Worm (Caenorhabditis elegans): ENCODE results near the gene T04F8.7.

T04F8.7 gene

DNA sequence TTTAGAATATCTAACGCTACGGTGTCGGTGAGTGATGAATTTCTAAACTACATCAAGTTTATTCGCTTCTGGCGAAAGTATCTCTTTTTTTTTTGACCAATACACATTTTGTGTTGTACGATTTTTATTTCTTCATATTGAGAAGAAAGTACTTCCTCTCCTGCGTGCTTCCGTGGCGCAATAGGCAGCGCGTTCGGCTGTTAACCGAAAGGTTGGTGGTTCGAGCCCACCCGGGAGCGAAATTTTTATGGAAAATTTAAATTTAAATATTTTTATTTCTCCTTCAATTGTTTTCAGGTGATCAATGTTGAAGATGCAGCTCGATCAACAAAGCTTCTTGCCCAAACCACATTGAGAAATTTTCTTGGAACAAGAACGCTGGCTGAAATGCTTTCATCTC lies 35.3 kb downstream of the T04F8.7 start (continued):
- 0 out of 2 replicates have a peak, but pooled peaks have one; percentile 41 for TF ChIP-seq Y67H2A.10 (GFP tag; conservative IDR thresholded peaks at IDR 0.05)
- TF ChIP-seq F23B12.7 (tag; optimal IDR thresholded peaks at IDR 0.05; ENCODE audit: insufficient read depth) = peak; percentile 70
- 0 out of 2 replicates have a peak, but pooled peaks have one; percentile 24 for TF ChIP-seq ceh-40 (GFP tag; IDR thresholded peaks at IDR 0.05)
- TF ChIP-seq let-526 (GFP tag; IDR thresholded peaks at IDR 0.05) = no peak
- no peak for TF ChIP-seq hsf-1 (GFP tag; IDR thresholded peaks at IDR 0.05)
- no peak for TF ChIP-seq tlf-1 (GFP tag; optimal IDR thresholded peaks at IDR 0.05)
- TF ChIP-seq egrh-3 (GFP tag; IDR thresholded peaks at IDR 0.05) = 0 out of 2 replicates have a peak, but pooled peaks have one; percentile 18
- TF ChIP-seq egl-44 (GFP tag; IDR thresholded peaks at IDR 0.05) = no peak
- peak; percentile 57 for TF ChIP-seq snpc-4 (GFP tag; optimal IDR thresholded peaks at IDR 0.05)
- TF ChIP-seq snpc-4 (tag; optimal IDR thresholded peaks at IDR 0.05) = peak in 2 of 4 experiments; percentile 27 to 59
- no peak for TF ChIP-seq F33H1.4 (GFP tag; IDR thresholded peaks at IDR 0.05)
- TF ChIP-seq mes-4 (tag; optimal IDR thresholded peaks at IDR 0.05) = peak; percentile 38
- no peak for TF ChIP-seq tbx-9 (tag; optimal IDR thresholded peaks at IDR 0.05; ENCODE audit: borderline replicate concordance)
- no peak for TF ChIP-seq snpc-1.1 (tag; optimal IDR thresholded peaks at IDR 0.05; ENCODE audit: insufficient read depth)
- no peak for TF ChIP-seq sea-2 (GFP tag; IDR thresholded peaks at IDR 0.05)
- no peak for TF ChIP-seq attf-6 (GFP tag; IDR thresholded peaks at IDR 0.05)
- TF ChIP-seq athp-1 (tag; optimal IDR thresholded peaks at IDR 0.05) = peak; percentile 4
- peak; percentile 47 for TF ChIP-seq lin-40 (tag; optimal IDR thresholded peaks at IDR 0.05)
- TF ChIP-seq fkh-3 (tag; optimal IDR thresholded peaks at IDR 0.05) = no peak
- TF ChIP-seq dpl-1 (GFP tag; optimal IDR thresholded peaks at IDR 0.05) = no peak
- no peak for TF ChIP-seq ztf-26 (tag; optimal IDR thresholded peaks at IDR 0.05)
- peak; percentile 82 for TF ChIP-seq him-1 (tag; optimal IDR thresholded peaks at IDR 0.05)
- no peak for TF ChIP-seq C06A6.2 (GFP tag; conservative IDR thresholded peaks at IDR 0.05)
- peak; percentile 0 for TF ChIP-seq chd-7 (tag; optimal IDR thresholded peaks at IDR 0.05)
- peak; percentile 70 for TF ChIP-seq pbrm-1 (GFP tag; IDR thresholded peaks at IDR 0.05)
- TF ChIP-seq ekl-4 (GFP tag; IDR thresholded peaks at IDR 0.05) = no peak
- 0 out of 2 replicates have a peak, but pooled peaks have one; percentile 58 for TF ChIP-seq ztf-25 (GFP tag; IDR thresholded peaks at IDR 0.05)
- TF ChIP-seq F57A8.1 (GFP tag; optimal IDR thresholded peaks at IDR 0.05) = no peak
- no peak for TF ChIP-seq ceh-100 (GFP tag; IDR thresholded peaks at IDR 0.05)
- peak; percentile 57; the same call in 1 of the 2 replicates for TF ChIP-seq dox-1 (GFP tag; IDR thresholded peaks at IDR 0.05)
- TF ChIP-seq F39B2.1 (GFP tag; IDR thresholded peaks at IDR 0.05) = no peak
- TF ChIP-seq pha-4 (tag; optimal IDR thresholded peaks at IDR 0.05) = no peak
- TF ChIP-seq F10E7.11 (tag; optimal IDR thresholded peaks at IDR 0.05) = no peak
- TF ChIP-seq Y53G8AR.9 (GFP tag; conservative IDR thresholded peaks at IDR 0.05) = 0 out of 2 replicates have a peak, but pooled peaks have one; percentile 28
- TF ChIP-seq ccch-3 (GFP tag; optimal IDR thresholded peaks at IDR 0.05) = no peak
- TF ChIP-seq F37B4.10 (GFP tag; IDR thresholded peaks at IDR 0.05) = no peak
- no peak for TF ChIP-seq attf-3 (GFP tag; conservative IDR thresholded peaks at IDR 0.05)
- peak; percentile 45 for TF ChIP-seq attf-5 (GFP tag; optimal IDR thresholded peaks at IDR 0.05)
- peak; percentile 44 for TF ChIP-seq repo-1 (tag; optimal IDR thresholded peaks at IDR 0.05)
- no peak for TF ChIP-seq K12H6.12 (tag; optimal IDR thresholded peaks at IDR 0.05)
- TF ChIP-seq zfh-2 (GFP tag; conservative IDR thresholded peaks at IDR 0.05) = no peak
- no peak for TF ChIP-seq nfya-2 (GFP tag; IDR thresholded peaks at IDR 0.05)
- TF ChIP-seq B0261.1 (tag; optimal IDR thresholded peaks at IDR 0.05) = peak; percentile 72
- no peak for TF ChIP-seq sdz-38 (tag; optimal IDR thresholded peaks at IDR 0.05)
- no peak for TF ChIP-seq T07F8.4 (tag; optimal IDR thresholded peaks at IDR 0.05)
- peak; percentile 11 for TF ChIP-seq unc-130 (GFP tag; optimal IDR thresholded peaks at IDR 0.05)
- no peak for TF ChIP-seq aptf-2 (GFP tag; conservative IDR thresholded peaks at IDR 0.05)
- no peak for TF ChIP-seq ztf-28 (GFP tag; IDR thresholded peaks at IDR 0.05)
- TF ChIP-seq cebp-2 (GFP tag; IDR thresholded peaks at IDR 0.05) = 0 out of 2 replicates have a peak, but pooled peaks have one; percentile 70

Data from whole organism, young adult.